Fruit fly (Drosophila melanogaster) S2 (cell line): ENCODE results near the gene klar.

Experiments used
- CG8478 ChIP-seq: fragments of >200 bp; optimal IDR thresholded peaks from 2 replicates; lab custom pipeline; 2018
- CTCF ChIP-seq, 2 experiments: fragments of >200 bp; optimal IDR thresholded peaks; 2 replicates each; lab custom pipeline; 2018

The klar gene

dm6 chr3L:559390-560034 lies 19.1 kb upstream of the klar start:
- TF ChIP-seq CTCF (optimal IDR thresholded peaks at IDR 0.05; lab: Kevin White, UChicago) (no peak), CG8478 (lab: Kevin White, UChicago) (peak; percentile 9)

dm6 chr3L:557294-557693 lies 16.9 kb upstream of the klar start:
- TF ChIP-seq CTCF (optimal IDR thresholded peaks at IDR 0.05; lab: Kevin White, UChicago) = no peak

dm6 chr3L:555898-556540 lies 15.6 kb upstream of the klar start:
- TF ChIP-seq CG8478 (lab: Kevin White, UChicago) (no peak), CTCF (optimal IDR thresholded peaks at IDR 0.05; lab: Kevin White, UChicago) (no peak)

DNA sequence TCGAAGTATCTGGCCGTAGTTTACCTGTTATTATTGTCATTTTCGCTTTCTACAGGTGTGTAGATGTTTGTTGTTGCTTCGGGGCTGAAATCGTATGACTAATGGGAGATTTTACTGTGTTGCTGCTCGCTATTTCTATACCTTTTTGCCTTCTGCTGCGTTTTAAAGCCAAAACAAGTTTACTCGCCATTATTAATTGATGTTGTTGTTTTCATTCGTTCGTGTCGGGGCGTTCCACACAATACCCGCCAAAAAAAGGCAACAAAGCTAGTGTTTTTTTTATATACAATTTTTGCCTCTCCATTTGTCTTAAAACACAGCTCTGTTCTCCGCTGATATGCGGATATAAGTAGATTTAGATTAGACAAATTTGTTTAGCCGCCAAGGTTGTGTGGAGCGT lies 14.9 kb upstream of the klar start:
- TF ChIP-seq CG8478 (lab: Kevin White, UChicago) = no peak
- no peak for TF ChIP-seq CTCF (optimal IDR thresholded peaks at IDR 0.05; lab: Kevin White, UChicago)

DNA sequence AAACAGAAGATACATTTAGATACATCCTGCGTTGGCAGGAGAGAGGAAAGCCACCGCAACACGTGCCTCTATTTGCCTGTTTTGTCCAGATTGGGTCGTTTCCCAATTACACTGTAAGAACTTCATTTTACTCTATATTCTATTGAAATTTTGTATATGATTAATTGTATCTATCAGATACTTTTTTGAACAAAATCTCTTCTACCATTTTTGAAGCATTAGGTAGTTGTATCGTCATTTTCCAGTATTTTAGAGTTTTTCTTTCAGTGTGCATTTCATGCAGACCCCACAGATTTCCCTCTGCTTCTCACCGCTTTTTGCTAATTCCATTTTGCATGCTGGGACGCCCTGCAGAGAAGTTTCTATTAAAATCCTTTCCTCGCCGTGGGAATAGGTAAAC lies 14.2 kb upstream of the klar start:
- TF ChIP-seq CG8478 (lab: Kevin White, UChicago) (no peak), CTCF (optimal IDR thresholded peaks at IDR 0.05; lab: Kevin White, UChicago) (no peak)

- TF ChIP-seq CTCF (optimal IDR thresholded peaks at IDR 0.05; lab: Kevin White, UChicago) = no peak
These were observed 12.5 kb upstream of the klar start for dm6 chr3L:552950-553349.

DNA sequence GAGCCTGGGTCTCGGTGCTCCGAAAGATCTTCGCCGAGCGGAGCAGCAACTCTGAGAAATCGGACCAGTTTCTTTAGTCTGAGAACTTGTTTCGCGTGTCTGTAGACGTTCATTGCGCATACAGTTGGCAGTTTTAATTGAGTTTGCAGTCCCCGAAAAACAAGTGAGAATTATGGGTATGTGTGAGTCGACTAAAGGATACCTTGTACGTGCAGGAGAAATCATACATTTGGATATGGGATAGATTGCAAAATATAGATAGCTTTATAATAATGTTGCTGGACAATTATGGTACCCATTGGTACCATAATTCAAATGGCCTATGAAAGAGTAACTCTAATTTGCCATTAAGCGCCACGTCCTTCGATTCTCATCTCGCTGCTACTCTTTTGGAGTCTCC lies 12.0 kb upstream of the klar start:
- TF ChIP-seq CTCF (optimal IDR thresholded peaks at IDR 0.05; lab: Kevin White, UChicago) (no peak), CG8478 (lab: Kevin White, UChicago) (no peak)

- no peak for TF ChIP-seq CG8478 (lab: Kevin White, UChicago)
These were observed 11.4 kb upstream of the klar start for dm6 chr3L:551844-552243.

DNA sequence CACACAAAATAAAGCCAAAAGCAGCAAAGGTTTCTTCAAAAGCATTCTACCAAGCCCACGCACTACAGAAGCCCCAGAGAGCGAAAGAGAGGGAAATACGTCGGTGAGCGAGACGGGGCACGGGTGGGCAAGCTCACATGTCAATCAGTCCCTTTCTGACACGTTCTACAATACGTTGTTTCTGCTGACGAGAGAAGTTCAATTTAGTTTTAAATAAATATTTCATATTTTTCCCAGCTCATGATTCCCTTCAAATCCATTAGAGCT lies 10.3 kb upstream of the klar start:
- TF ChIP-seq CTCF (optimal IDR thresholded peaks at IDR 0.05; lab: Kevin White, UChicago) = no peak
- TF ChIP-seq CG8478 (lab: Kevin White, UChicago) = no peak

dm6 chr3L:550082-550827 lies 9.8 kb upstream of the klar start:
- TF ChIP-seq CTCF (optimal IDR thresholded peaks at IDR 0.05; lab: Kevin White, UChicago) (no peak), CG8478 (lab: Kevin White, UChicago) (no peak)

DNA sequence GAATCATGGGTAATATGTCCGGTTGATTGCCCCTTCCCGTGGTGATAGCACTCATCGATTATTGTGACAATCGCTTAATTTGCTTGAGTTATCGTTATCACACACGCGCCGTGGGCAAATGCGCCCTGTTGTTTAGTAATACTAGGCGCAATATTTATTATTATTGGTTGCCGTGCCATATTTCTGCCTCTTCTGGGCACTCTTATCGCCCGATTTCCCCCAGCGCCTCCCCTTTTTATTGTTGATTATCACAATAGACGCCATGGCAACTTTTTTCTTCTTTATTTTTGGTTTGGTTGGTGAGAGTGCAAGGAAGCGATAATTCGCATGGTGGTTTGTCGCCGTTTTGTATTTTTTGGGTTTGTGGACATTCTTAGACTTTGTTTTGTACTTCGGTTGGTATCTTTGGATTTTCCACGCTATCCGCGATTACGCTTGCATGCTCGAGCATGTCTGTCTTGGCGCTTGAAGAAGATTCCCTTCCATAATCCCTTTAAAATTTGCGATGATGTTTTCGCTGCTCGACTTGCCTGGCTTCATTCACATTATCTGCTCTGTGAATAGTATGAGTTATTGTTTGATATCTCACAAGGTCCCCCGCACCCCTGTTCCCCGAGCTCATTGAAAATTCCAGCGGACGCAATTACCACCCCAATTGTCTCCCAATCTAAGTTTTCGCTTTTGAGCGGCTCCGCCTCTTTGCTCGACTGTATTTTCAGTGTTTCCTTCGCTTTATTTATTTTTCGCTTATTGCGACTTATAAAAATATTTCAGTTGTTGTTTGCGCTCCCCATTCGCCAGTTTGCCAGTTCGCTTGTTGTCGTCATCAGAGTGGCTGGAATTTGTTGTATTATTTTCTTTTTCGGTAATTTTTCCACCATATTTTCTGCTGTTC lies 8.1 kb upstream of the klar start:
- TF ChIP-seq CG8478 (lab: Kevin White, UChicago) = peak; percentile 48
- no peak for TF ChIP-seq CTCF (optimal IDR thresholded peaks at IDR 0.05; lab: Kevin White, UChicago)

- TF ChIP-seq CG8478 (lab: Kevin White, UChicago) (no peak), CTCF (optimal IDR thresholded peaks at IDR 0.05; lab: Kevin White, UChicago) (no peak)
These were observed 6.5 kb upstream of the klar start for dm6 chr3L:546819-547441.

dm6 chr3L:545512-546161 lies 5.2 kb upstream of the klar start:
- TF ChIP-seq CG8478 (lab: Kevin White, UChicago) = no peak
- TF ChIP-seq CTCF (optimal IDR thresholded peaks at IDR 0.05; lab: Kevin White, UChicago) = no peak

- TF ChIP-seq CG8478 (lab: Kevin White, UChicago) (peak; percentile 28), CTCF (optimal IDR thresholded peaks at IDR 0.05; lab: Kevin White, UChicago) (no peak)
These were observed 3.8 kb upstream of the klar start for dm6 chr3L:544203-544602.
